Fruit fly (Drosophila melanogaster): ENCODE data around the gene MagR.

The MagR gene

DNA sequence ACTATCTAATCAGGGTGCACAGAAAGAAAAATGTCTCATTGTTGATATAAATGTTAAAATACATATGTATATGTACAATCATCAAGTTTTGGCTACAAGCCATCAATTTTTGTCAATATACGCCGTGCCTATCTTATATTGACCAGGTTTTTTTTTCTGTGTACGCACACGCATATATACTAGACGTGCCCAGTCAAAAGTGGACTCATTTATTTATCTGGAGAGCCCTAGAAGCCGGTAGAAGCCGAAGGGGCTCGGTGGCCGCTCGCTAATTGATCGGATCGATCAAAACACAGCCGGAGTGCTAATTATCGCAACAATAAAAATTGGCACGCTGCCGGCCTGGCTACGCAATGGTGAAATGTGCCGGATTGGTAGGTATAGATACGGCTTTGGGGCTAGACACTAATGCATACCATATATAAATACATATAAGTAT is 6.2 kb downstream of the MagR start (continued):
- TF ChIP-seq CG7368 (GFP tag; optimal IDR thresholded peaks at IDR 0.05) (no peak), acj6 (GFP tag; optimal IDR thresholded peaks at IDR 0.05) (peak; percentile 50), Smox (GFP tag; optimal IDR thresholded peaks at IDR 0.05) (peak; percentile 60), dsx (GFP tag; optimal IDR thresholded peaks at IDR 0.05; ENCODE audit: poor library complexity, severe bottlenecking) (peak; percentile 4), CG6792 (GFP tag; optimal IDR thresholded peaks at IDR 0.05) (peak; percentile 45), CG10631 (GFP tag; optimal IDR thresholded peaks at IDR 0.05) (peak; percentile 25), salr (GFP tag; optimal IDR thresholded peaks at IDR 0.05) (no peak), net (GFP tag; optimal IDR thresholded peaks at IDR 0.05) (no peak), CG6854 (GFP tag; optimal IDR thresholded peaks at IDR 0.05) (no peak), vri (GFP tag; optimal IDR thresholded peaks at IDR 0.05) (peak; percentile 85), CG8632 (GFP tag; optimal IDR thresholded peaks at IDR 0.05) (peak; percentile 43), CG1621 (tag; optimal IDR thresholded peaks at IDR 0.05) (peak; percentile 21), Sox14 (GFP tag; optimal IDR thresholded peaks at IDR 0.05) (peak; percentile 63), fd59A (GFP tag; optimal IDR thresholded peaks at IDR 0.05) (no peak), Eip75B (GFP tag; optimal IDR thresholded peaks at IDR 0.05) (peak; percentile 36), CG6163 (GFP tag; IDR thresholded peaks at IDR 0.05) (peak; percentile 69), Hr39 (GFP tag; optimal IDR thresholded peaks at IDR 0.05) (peak; percentile 60), CG11902 (GFP tag; optimal IDR thresholded peaks at IDR 0.05) (peak; percentile 23)

DNA sequence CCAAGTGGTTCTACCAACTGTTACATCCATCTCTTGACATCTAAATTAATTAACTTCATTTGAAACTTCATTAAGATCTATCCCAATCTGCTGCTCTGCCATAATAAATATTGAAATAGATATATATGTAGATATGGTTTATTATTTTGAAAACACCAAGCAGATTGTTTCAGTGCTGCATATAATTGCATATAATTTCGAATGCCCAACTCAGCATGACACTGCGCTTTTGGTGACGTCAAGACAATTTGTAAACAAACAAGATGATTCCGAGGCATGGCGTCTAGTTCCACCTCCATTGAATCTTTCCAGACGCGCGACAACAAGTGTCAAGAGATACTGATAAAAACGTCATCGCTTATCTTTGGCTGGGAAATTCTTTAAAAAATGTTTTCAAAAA is 6.8 kb downstream of the MagR start:
- TF ChIP-seq svp (GFP tag) = peak; percentile 47
- no peak for TF ChIP-seq CG34406 (GFP tag; optimal IDR thresholded peaks at IDR 0.05)
- TF ChIP-seq Gug (GFP tag; IDR thresholded peaks at IDR 0.05) = no peak
- TF ChIP-seq dac (GFP tag; optimal IDR thresholded peaks at IDR 0.05) = no peak
- TF ChIP-seq CG8632 (GFP tag; optimal IDR thresholded peaks at IDR 0.05) = no peak
- no peak for TF ChIP-seq achi (GFP tag; optimal IDR thresholded peaks at IDR 0.05)
- no peak for TF ChIP-seq Smox (GFP tag; optimal IDR thresholded peaks at IDR 0.05)
- TF ChIP-seq CG3032 (tag; optimal IDR thresholded peaks at IDR 0.05) = no peak
- TF ChIP-seq pdm3 (GFP tag; optimal IDR thresholded peaks at IDR 0.05) = no peak
- TF ChIP-seq Ets21C (GFP tag; optimal IDR thresholded peaks at IDR 0.05) = no peak
- no peak for TF ChIP-seq acj6 (GFP tag; optimal IDR thresholded peaks at IDR 0.05)
- TF ChIP-seq Sox15 (GFP tag; optimal IDR thresholded peaks at IDR 0.05) = no peak
- no peak for TF ChIP-seq CG6808 (GFP tag; optimal IDR thresholded peaks at IDR 0.05)
- TF ChIP-seq CG15336 (GFP tag; IDR thresholded peaks at IDR 0.05) = 0 out of 2 replicates have a peak, but pooled peaks have one; percentile 6
- no peak for TF ChIP-seq CG4318 (GFP tag; optimal IDR thresholded peaks at IDR 0.05)
- no peak for TF ChIP-seq CG6276 (GFP tag; optimal IDR thresholded peaks at IDR 0.05)

DNA sequence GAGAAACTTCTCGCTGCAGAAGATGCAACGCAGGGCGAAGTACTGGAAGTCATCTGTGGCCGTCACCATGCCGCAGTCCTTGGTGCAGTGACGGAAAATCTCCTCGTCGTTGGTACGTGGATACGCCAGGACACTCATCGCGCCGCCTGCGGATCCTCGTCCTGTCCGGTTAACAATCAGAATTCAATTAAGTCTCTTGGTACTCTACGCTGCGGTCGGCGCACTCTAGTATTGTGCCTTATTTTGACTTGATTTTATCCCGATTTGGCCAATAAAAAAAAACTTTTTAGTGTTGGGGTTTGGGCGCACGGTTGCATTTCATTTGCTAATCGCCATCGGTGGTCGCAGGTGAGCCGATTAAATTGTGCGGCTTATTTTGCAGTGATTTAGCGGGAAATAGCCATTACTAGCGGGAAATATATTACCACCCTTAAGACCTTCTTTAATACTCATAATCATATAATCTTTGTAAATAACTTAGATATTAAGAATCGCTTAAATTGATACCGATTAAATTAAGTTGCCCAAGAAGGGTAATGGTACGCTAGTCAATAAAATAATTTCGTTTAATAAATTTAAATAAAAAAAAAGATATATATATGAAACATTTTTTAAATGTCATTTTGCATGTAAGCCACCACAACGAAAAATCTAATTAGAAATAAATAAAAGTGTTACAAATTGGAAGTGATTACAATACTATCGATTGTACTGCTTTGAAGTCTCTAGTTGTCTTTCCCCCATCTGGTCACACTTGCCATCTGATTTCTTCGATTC is 12.0 kb downstream of the MagR start, which contains the start of the genes CG8944 and CCT6:
Gene CG8944 (minus strand): TSS at position 327 of the 777 bp plus-strand sequence.
Gene CCT6 (plus strand): TSS at position 744 of the 777 bp plus-strand sequence.
- TF ChIP-seq CG3032 (tag; optimal IDR thresholded peaks at IDR 0.05) = peak; percentile 7
- no peak for TF ChIP-seq spab (GFP tag; optimal IDR thresholded peaks at IDR 0.05)
- peak; percentile 46 for TF ChIP-seq Eip78C (GFP tag)
- TF ChIP-seq Ets21C (GFP tag; optimal IDR thresholded peaks at IDR 0.05) = peak; percentile 7
- TF ChIP-seq lz (GFP tag; optimal IDR thresholded peaks at IDR 0.05) = peak; percentile 20

DNA sequence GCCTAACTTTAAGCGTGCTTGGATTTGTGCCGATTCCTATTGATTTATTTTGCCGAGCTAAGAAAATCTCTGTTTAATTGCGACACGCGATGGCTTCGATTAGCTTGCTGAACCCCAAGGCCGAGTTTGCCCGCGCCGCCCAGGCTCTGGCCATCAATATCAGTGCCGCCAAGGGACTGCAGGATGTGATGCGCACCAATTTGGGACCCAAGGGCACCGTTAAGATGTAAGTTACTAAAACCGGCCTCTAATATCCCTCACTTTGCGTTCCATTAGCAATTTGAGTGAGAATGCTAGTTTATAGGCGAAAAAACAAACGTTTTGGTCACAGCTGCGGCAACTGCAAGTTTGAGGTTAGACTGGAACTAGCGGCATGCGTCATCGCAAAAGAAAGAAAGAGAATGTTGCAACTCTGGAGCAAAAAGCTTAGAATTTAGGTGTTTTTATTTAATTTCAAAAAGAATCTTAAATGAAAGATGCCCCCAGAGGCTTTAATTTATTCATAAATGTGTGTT is 12.7 kb downstream of the MagR start:
- TF ChIP-seq acj6 (GFP tag; optimal IDR thresholded peaks at IDR 0.05) = no peak
- no peak for TF ChIP-seq fd59A (GFP tag; optimal IDR thresholded peaks at IDR 0.05)
- TF ChIP-seq cyc (GFP tag; optimal IDR thresholded peaks at IDR 0.05) = no peak
- TF ChIP-seq Eip93F (GFP tag; optimal IDR thresholded peaks at IDR 0.05) = no peak
- no peak for TF ChIP-seq fd85E (GFP tag; optimal IDR thresholded peaks at IDR 0.05)
- no peak for TF ChIP-seq CG31627 (GFP tag; optimal IDR thresholded peaks at IDR 0.05)
- no peak for TF ChIP-seq Ets96B (tag; optimal IDR thresholded peaks at IDR 0.05)
- TF ChIP-seq Blimp-1 (GFP tag; optimal IDR thresholded peaks at IDR 0.05) = no peak
- TF ChIP-seq CG11762 (GFP tag; optimal IDR thresholded peaks at IDR 0.05; ENCODE audit: insufficient read depth) = no peak
- TF ChIP-seq CG8319 (GFP tag; optimal IDR thresholded peaks at IDR 0.05) = no peak
- no peak for TF ChIP-seq CG6163 (GFP tag; IDR thresholded peaks at IDR 0.05)
- no peak for TF ChIP-seq CG32006 (GFP tag; optimal IDR thresholded peaks at IDR 0.05)
- no peak for TF ChIP-seq salr (GFP tag; optimal IDR thresholded peaks at IDR 0.05)
- TF ChIP-seq achi (GFP tag; optimal IDR thresholded peaks at IDR 0.05) = no peak
- no peak for TF ChIP-seq CG16779 (tag; optimal IDR thresholded peaks at IDR 0.05)
- TF ChIP-seq Met (GFP tag; optimal IDR thresholded peaks at IDR 0.05) = no peak

Data from whole organism, prepupa.